Fruit fly (Drosophila melanogaster): ENCODE measurements around the gene CG9121.

CG9121 gene

DNA sequence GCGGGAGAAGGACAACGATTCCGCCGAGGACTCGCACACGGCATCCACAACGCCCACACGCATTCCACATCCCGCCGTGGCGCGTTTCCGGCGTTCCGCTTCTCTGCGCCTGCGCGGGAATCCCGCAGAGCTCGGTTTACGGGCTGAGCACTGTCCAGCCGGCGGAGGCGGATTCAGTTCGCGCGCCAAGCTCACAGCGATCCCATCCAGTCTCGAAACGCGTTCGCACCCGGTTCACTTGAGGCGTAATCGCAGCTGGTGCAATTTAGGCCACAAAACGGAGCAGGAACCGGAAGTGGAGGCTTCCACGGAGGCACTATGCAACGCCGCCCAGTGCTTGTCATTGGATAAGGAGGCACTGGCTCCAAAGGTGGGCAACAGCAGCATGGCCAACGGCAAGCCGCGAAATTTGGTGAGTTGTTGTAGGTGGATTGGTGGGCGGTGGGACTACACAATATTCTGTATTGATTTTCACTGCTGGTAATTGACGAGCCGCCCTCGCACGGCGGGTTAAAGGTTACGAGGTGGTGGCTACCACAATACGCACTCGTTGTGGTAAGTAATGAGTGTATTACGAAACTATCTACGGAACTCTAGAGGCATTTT is 12.0 kb upstream of the CG9121 start:
- no peak for TF ChIP-seq eg (GFP tag; IDR thresholded peaks at IDR 0.05)
- no peak for TF ChIP-seq CG15336 (GFP tag; IDR thresholded peaks at IDR 0.05)
- no peak for TF ChIP-seq CG9139 (GFP tag; optimal IDR thresholded peaks at IDR 0.05)
- TF ChIP-seq CG10669 (GFP tag; optimal IDR thresholded peaks at IDR 0.05), result no peak
- TF ChIP-seq acj6 (GFP tag; optimal IDR thresholded peaks at IDR 0.05), result no peak
- TF ChIP-seq CG6276 (GFP tag; optimal IDR thresholded peaks at IDR 0.05), result no peak
- no peak for TF ChIP-seq CG8319 (GFP tag; optimal IDR thresholded peaks at IDR 0.05)
- no peak for TF ChIP-seq Smox (GFP tag; optimal IDR thresholded peaks at IDR 0.05)
- no peak for TF ChIP-seq OdsH (GFP tag; optimal IDR thresholded peaks at IDR 0.05)
- no peak for TF ChIP-seq CG10631 (GFP tag; optimal IDR thresholded peaks at IDR 0.05)
- no peak for TF ChIP-seq fd85E (GFP tag; optimal IDR thresholded peaks at IDR 0.05)
- TF ChIP-seq Hr39 (GFP tag; optimal IDR thresholded peaks at IDR 0.05), result no peak
- TF ChIP-seq CG8632 (GFP tag; optimal IDR thresholded peaks at IDR 0.05), result no peak
- no peak for TF ChIP-seq Hr38 (GFP tag; optimal IDR thresholded peaks at IDR 0.05)
- TF ChIP-seq fkh (GFP tag; optimal IDR thresholded peaks at IDR 0.05), result no peak
- TF ChIP-seq vri (GFP tag; optimal IDR thresholded peaks at IDR 0.05), result no peak
- TF ChIP-seq CG6163 (GFP tag; IDR thresholded peaks at IDR 0.05), result no peak
- TF ChIP-seq Met (GFP tag; optimal IDR thresholded peaks at IDR 0.05), result no peak

DNA sequence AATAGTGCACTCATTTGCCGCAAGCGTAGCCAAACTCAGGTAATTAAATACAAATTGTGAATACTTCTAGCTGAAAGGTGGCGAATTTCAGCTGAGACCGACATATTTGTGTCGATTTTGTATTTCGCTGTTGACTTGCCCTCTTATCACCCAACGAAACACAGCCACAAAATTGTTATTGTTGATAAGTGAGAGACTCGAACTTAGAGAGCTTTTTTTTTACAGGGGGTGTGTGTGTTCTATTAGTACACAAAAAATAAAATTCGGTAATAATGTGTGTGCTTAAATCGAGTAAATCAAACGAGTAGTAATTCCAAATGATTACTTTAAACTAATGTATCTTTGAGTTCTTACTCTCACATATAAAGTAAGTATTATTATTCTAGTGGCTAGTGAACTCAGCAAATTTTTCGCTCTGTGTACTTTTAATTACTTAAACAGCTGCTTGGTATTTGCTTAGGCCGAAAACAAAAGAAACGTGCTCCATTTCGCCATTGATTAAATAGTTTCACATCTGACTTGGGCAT is 10.2 kb upstream of the CG9121 start:
- TF ChIP-seq eg (GFP tag; IDR thresholded peaks at IDR 0.05) (peak; percentile 49; the same call in 1 of the 3 replicates), Eip75B (GFP tag; optimal IDR thresholded peaks at IDR 0.05) (peak; percentile 16), spab (GFP tag; optimal IDR thresholded peaks at IDR 0.05) (no peak), CG7368 (GFP tag; optimal IDR thresholded peaks at IDR 0.05) (no peak), CG6163 (GFP tag; IDR thresholded peaks at IDR 0.05) (peak; percentile 46; the same call in 1 of the 3 replicates), cyc (GFP tag; optimal IDR thresholded peaks at IDR 0.05) (peak; percentile 5), vri (GFP tag; optimal IDR thresholded peaks at IDR 0.05) (peak; percentile 76), CG9139 (GFP tag; optimal IDR thresholded peaks at IDR 0.05) (no peak), Ets96B (tag; optimal IDR thresholded peaks at IDR 0.05) (no peak), CG3032 (tag; optimal IDR thresholded peaks at IDR 0.05) (no peak), Lpt (GFP tag; optimal IDR thresholded peaks at IDR 0.05) (no peak), CG31627 (GFP tag; optimal IDR thresholded peaks at IDR 0.05) (peak; percentile 41), CG10669 (GFP tag; optimal IDR thresholded peaks at IDR 0.05) (no peak), Hr38 (GFP tag; optimal IDR thresholded peaks at IDR 0.05) (no peak), Sox14 (GFP tag; optimal IDR thresholded peaks at IDR 0.05) (peak; percentile 11), Sox102F (GFP tag; optimal IDR thresholded peaks at IDR 0.05) (no peak), Blimp-1 (GFP tag; optimal IDR thresholded peaks at IDR 0.05) (no peak), CG10631 (GFP tag; optimal IDR thresholded peaks at IDR 0.05) (no peak), esn (GFP tag; optimal IDR thresholded peaks at IDR 0.05) (peak; percentile 73), CG8119 (GFP tag; IDR thresholded peaks at IDR 0.05) (no peak), svp (GFP tag) (peak; percentile 74), CG34406 (GFP tag; optimal IDR thresholded peaks at IDR 0.05) (no peak), CG11294 (GFP tag; IDR thresholded peaks at IDR 0.05) (no peak), Eip93F (GFP tag; optimal IDR thresholded peaks at IDR 0.05) (no peak), CG32006 (GFP tag; optimal IDR thresholded peaks at IDR 0.05) (no peak), CG6276 (GFP tag; optimal IDR thresholded peaks at IDR 0.05) (no peak), CG1621 (tag; optimal IDR thresholded peaks at IDR 0.05) (no peak), CG6792 (GFP tag; optimal IDR thresholded peaks at IDR 0.05) (peak; percentile 13), CG11762 (GFP tag; optimal IDR thresholded peaks at IDR 0.05; ENCODE audit: insufficient read depth) (no peak), Gug (GFP tag; IDR thresholded peaks at IDR 0.05) (no peak), Hr4 (GFP tag; optimal IDR thresholded peaks at IDR 0.05) (peak; percentile 14), Hr39 (GFP tag; optimal IDR thresholded peaks at IDR 0.05) (peak; percentile 44), pdm3 (GFP tag; optimal IDR thresholded peaks at IDR 0.05) (no peak), CG8632 (GFP tag; optimal IDR thresholded peaks at IDR 0.05) (no peak), CG3919 (GFP tag; optimal IDR thresholded peaks at IDR 0.05) (no peak), CG4318 (GFP tag; optimal IDR thresholded peaks at IDR 0.05) (no peak), lz (GFP tag; optimal IDR thresholded peaks at IDR 0.05) (peak; percentile 54), salr (GFP tag; optimal IDR thresholded peaks at IDR 0.05) (no peak), ss (GFP tag; optimal IDR thresholded peaks at IDR 0.05) (no peak), CG15336 (GFP tag; IDR thresholded peaks at IDR 0.05) (0 out of 2 replicates have a peak, but pooled peaks have one; percentile 21), fd59A (GFP tag; optimal IDR thresholded peaks at IDR 0.05) (no peak)

All from whole organism, prepupa.